Worm (Caenorhabditis elegans) whole organism, L4 larva: ENCODE measurements around the gene C17F4.2.
A peak's percentile ranks its signal among the peaks of the same experiment; 100 is the strongest.

Experiments
- ZK546.5 ChIP-seq, 2 experiments: sonication (generic microtip); optimal IDR thresholded peaks; 2 replicates each; lab custom pipeline; 2017; ENCODE audit warnings: missing biosample characterization in 2 of 2, missing genetic modification characterization in 2 of 2
- aha-1 ChIP-seq: fragments of 150-350 bp; peaks from one replicate; lab custom pipeline; 2014; ENCODE audit warnings: missing biosample characterization, missing genetic modification characterization
- ama-1 ChIP-seq: fragments of 150-350 bp; optimal IDR thresholded peaks from 2 replicates; lab custom pipeline; 2014; ENCODE audit warnings: inconsistent platforms, mixed read lengths
- arid-1 ChIP-seq: fragments of 200-800 bp; sonication (Bioruptor generic); conservative IDR thresholded peaks from 2 replicates; pipeline ENCODE4 v1.3.6; 2022; ENCODE audit warnings: missing genetic modification reagents, missing genetic modification characterization, missing compliant biosample characterization
- ceh-82 ChIP-seq: sonication (generic microtip); optimal IDR thresholded peaks from 2 replicates; lab custom pipeline; 2017; ENCODE audit warnings: missing biosample characterization, missing genetic modification characterization
- dmd-6 ChIP-seq: fragments of 200-800 bp; sonication (Bioruptor generic); IDR thresholded peaks from 2 replicates; pipeline ENCODE4 v1.3.6; 2022; ENCODE audit warnings: missing genetic modification reagents, missing genetic modification characterization, missing compliant biosample characterization
- dmd-9 ChIP-seq: fragments of 200-800 bp; sonication (Bioruptor generic); IDR thresholded peaks from 2 replicates; pipeline ENCODE4 v1.3.6; 2022; ENCODE audit warnings: missing genetic modification reagents, missing genetic modification characterization, missing compliant biosample characterization
- hlh-30 ChIP-seq: sonication (generic microtip); optimal IDR thresholded peaks from 2 replicates; lab custom pipeline; 2017; ENCODE audit warnings: antibody characterized with exemption, mild to moderate bottlenecking, missing genetic modification characterization, missing compliant biosample characterization; ENCODE audit not compliant: insufficient read depth
- lsy-2 ChIP-seq, 2 experiments: fragments of 150-350 bp in 1 of 2; sonication (generic microtip) in 1 of 2; optimal IDR thresholded peaks; 2 replicates each; lab custom pipeline; 2014 to 2017; ENCODE audit warnings: missing biosample characterization in 2 of 2, missing genetic modification characterization in 2 of 2
- nhr-237 ChIP-seq: sonication (generic microtip); optimal IDR thresholded peaks from 2 replicates; lab custom pipeline; 2017; ENCODE audit warnings: missing biosample characterization, missing genetic modification characterization

- TF ChIP-seq ama-1 (lab: Kevin White, UChicago) (no peak), nhr-237 (no peak), lsy-2 (tag; optimal IDR thresholded peaks at IDR 0.05; lab: Kevin White, UChicago) (no peak), ceh-82 (no peak), dmd-6 (peak; percentile 58), arid-1 (no peak), hlh-30 (tag; lab: Kevin White, UChicago) (no peak), ZK546.5 (tag; optimal IDR thresholded peaks at IDR 0.05; lab: Kevin White, UChicago) (no peak), aha-1 (tag; lab: Kevin White, UChicago) (no peak), dmd-9 (GFP tag; lab: Robert Waterston, UW) (no peak)
Observed at ce11 chrII:3244758-3245157, 3.7 kb upstream of the C17F4.2 start.
